Worm (Caenorhabditis elegans) whole organism, midembryonic: ENCODE data around the gene cdd-1.

Experiments used
- T22C8.4 ChIP-seq: fragments of 200-800 bp; sonication (Bioruptor generic); IDR thresholded peaks from 2 replicates; pipeline ENCODE4 v1.3.6; 2022; ENCODE audit warnings: missing genetic modification characterization, missing compliant biosample characterization
- cog-1 ChIP-seq: sonication (generic microtip); optimal IDR thresholded peaks from 2 replicates; lab custom pipeline; 2016; ENCODE audit warnings: missing genetic modification characterization, missing compliant biosample characterization
- flt-1 ChIP-seq: fragments of 200-800 bp; sonication (Bioruptor generic); IDR thresholded peaks from 2 replicates; pipeline ENCODE4 v1.3.6; 2022; ENCODE audit warnings: missing genetic modification characterization, missing compliant biosample characterization
- klf-2 ChIP-seq: fragments of 200-800 bp; sonication (Bioruptor generic); conservative IDR thresholded peaks from 2 replicates; pipeline ENCODE4 v1.3.6; 2022; ENCODE audit warnings: missing genetic modification reagents, missing genetic modification characterization, missing compliant biosample characterization
- med-1 ChIP-seq: sonication (generic microtip); optimal IDR thresholded peaks from 2 replicates; lab custom pipeline; 2017; ENCODE audit warnings: missing genetic modification characterization, mild to moderate bottlenecking, missing compliant biosample characterization, antibody characterized with exemption, missing genetic modification reagents; ENCODE audit not compliant: insufficient read depth
- ref-1 ChIP-seq: fragments of 200-800 bp; sonication (Bioruptor generic); conservative IDR thresholded peaks from 2 replicates; pipeline ENCODE4 v1.3.6; 2022; ENCODE audit warnings: missing genetic modification reagents, missing genetic modification characterization, missing compliant biosample characterization
- tab-1 ChIP-seq: fragments of 200-800 bp; sonication (Bioruptor generic); IDR thresholded peaks from 2 replicates; pipeline ENCODE4 v1.3.6; 2022; ENCODE audit warnings: missing genetic modification characterization, missing compliant biosample characterization
- ztf-23 ChIP-seq: fragments of 200-800 bp; sonication (Bioruptor generic); IDR thresholded peaks from 2 replicates; pipeline ENCODE4 v1.3.6; 2022; ENCODE audit warnings: missing genetic modification reagents, missing genetic modification characterization, missing compliant biosample characterization
- ztf-29 ChIP-seq: fragments of 200-800 bp; sonication (Bioruptor generic); IDR thresholded peaks from 2 replicates; pipeline ENCODE4 v1.3.6; 2022; ENCODE audit warnings: missing genetic modification reagents, missing genetic modification characterization, missing compliant biosample characterization

DNA sequence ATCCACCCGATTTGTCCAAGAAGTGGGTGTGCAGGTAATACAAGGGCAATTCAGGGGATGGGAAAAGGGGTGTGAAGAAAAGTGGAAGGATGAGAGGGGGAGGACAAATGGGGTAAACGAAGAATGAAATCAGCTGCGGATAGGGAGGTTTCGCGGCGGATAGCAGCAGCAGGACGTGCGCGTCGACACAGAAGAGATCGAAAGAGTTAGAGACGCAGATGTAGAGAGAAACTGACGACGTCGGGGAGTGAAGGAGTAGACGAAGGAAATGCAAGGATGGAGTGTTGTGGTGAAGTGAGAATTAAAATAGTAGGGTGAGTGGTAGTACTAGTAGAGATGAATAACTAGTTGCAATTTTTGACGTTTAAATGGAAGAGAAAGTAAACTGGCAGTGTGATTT lies 41.3 kb upstream of the cdd-1 start, which contains the start of gene M60.6:
- TF ChIP-seq flt-1: no peak
- no peak for TF ChIP-seq cog-1 (tag; lab: Kevin White, UChicago)
- TF ChIP-seq ztf-23 (GFP tag; lab: Robert Waterston, UW): no peak
- no peak for TF ChIP-seq tab-1 (GFP tag; lab: Robert Waterston, UW)
- TF ChIP-seq T22C8.4: no peak
- TF ChIP-seq ztf-29 (GFP tag; lab: Robert Waterston, UW): no peak
- no peak for TF ChIP-seq med-1
- TF ChIP-seq ref-1 (GFP tag; lab: Robert Waterston, UW): no peak
- TF ChIP-seq klf-2 (GFP tag; lab: Robert Waterston, UW): no peak
